Fruit fly (Drosophila melanogaster) whole organism, adult: ENCODE data around the gene CG43175.

Experiments
- CG14711 ChIP-seq: fragments of 200-800 bp; sonication (Bioruptor generic); optimal IDR thresholded peaks from 2 replicates; lab custom pipeline; 2018; ENCODE audit warnings: missing biosample characterization, mild to moderate bottlenecking, missing genetic modification characterization, moderate library complexity
- CG1620 ChIP-seq: fragments of 200-800 bp; sonication (Bioruptor generic); optimal IDR thresholded peaks from 2 replicates; lab custom pipeline; 2016; ENCODE audit warnings: missing biosample characterization, missing genetic modification characterization
- CG33017 ChIP-seq: fragments of 200-800 bp; sonication (Bioruptor generic); optimal IDR thresholded peaks from 2 replicates; lab custom pipeline; 2018; ENCODE audit warnings: missing biosample characterization, mild to moderate bottlenecking, missing genetic modification characterization, moderate library complexity
- CG5204 ChIP-seq: fragments of 200-800 bp; sonication (Bioruptor generic); optimal IDR thresholded peaks from 2 replicates; lab custom pipeline; 2016; ENCODE audit warnings: missing biosample characterization, missing genetic modification characterization
- CG7045 ChIP-seq: fragments of 200-800 bp; sonication (Bioruptor generic); optimal IDR thresholded peaks from 2 replicates; lab custom pipeline; 2017; ENCODE audit warnings: missing biosample characterization, mild to moderate bottlenecking, missing genetic modification characterization
- CG7101 ChIP-seq: fragments of 200-800 bp; sonication (Bioruptor generic); optimal IDR thresholded peaks from 2 replicates; lab custom pipeline; 2018; ENCODE audit warnings: missing biosample characterization, mild to moderate bottlenecking, missing genetic modification characterization, moderate library complexity
- Clk ChIP-seq: fragments of 200-800 bp; sonication (Bioruptor generic); optimal IDR thresholded peaks from 2 replicates; lab custom pipeline; 2017; ENCODE audit warnings: missing biosample characterization, missing genetic modification characterization
- Crg-1 ChIP-seq: fragments of 200-800 bp; sonication (Bioruptor generic); optimal IDR thresholded peaks from 2 replicates; lab custom pipeline; 2016; ENCODE audit warnings: missing biosample characterization, missing genetic modification characterization
- cnc ChIP-seq, 2 experiments: fragments of >200 bp; optimal IDR thresholded peaks; 2 replicates each; lab custom pipeline; 2017
- ovo ChIP-seq: fragments of 200-800 bp; sonication (Bioruptor generic); optimal IDR thresholded peaks from 2 replicates; lab custom pipeline; 2016; ENCODE audit warnings: missing biosample characterization, missing genetic modification characterization

DNA sequence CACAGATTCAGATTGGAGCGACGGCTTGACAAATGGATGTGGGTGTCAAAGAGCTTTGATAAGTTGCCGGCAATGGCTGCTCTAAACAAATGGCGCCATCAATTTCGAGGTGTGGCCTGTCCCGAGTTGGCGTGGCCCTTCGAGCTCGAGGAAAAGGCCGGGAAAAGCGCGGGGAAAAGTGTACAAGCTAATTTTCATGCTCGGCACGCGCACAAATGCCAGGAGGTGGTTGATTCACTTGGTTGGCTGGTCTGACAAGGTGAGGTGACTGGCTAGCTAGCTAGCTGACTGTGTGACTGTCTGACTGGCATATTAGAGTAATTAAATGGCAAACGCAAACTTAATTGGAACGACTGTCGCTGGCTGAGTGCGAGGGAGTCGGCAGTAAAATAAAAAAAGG lies 28.7 kb upstream of the CG43175 start:
- TF ChIP-seq Crg-1 (GFP tag; lab: Kevin White, UChicago) (no peak), CG7045 (GFP tag; lab: Kevin White, UChicago) (no peak), CG1620 (GFP tag; lab: Kevin White, UChicago) (no peak), CG14711 (tag; lab: Kevin White, UChicago) (no peak), CG7101 (tag; lab: Kevin White, UChicago) (no peak), Clk (no peak), CG33017 (tag; lab: Kevin White, UChicago) (no peak), ovo (GFP tag; lab: Kevin White, UChicago) (no peak), CG5204 (GFP tag; lab: Kevin White, UChicago) (no peak), cnc (optimal IDR thresholded peaks at IDR 0.05; lab: Kevin White, UChicago) (no peak)
